Fruit fly (Drosophila melanogaster): ENCODE measurements around the gene CG43056.

dm6 chr2L:4464946-4465345 is 27.4 kb downstream of the CG43056 start, which contains the start of gene FIG4:
- TF ChIP-seq kni (GFP tag; optimal IDR thresholded peaks at IDR 0.05) (peak; percentile 10), fd3F (GFP tag; optimal IDR thresholded peaks at IDR 0.05) (no peak), HLH4C (GFP tag; IDR thresholded peaks at IDR 0.05; ENCODE audit: partially characterized antibody) (peak; percentile 60; the same call in 2 of the 3 replicates), CG3726 (GFP tag; IDR thresholded peaks at IDR 0.05) (no peak), crol (GFP tag; IDR thresholded peaks at IDR 0.05) (no peak), HLH3B (GFP tag; IDR thresholded peaks at IDR 0.05) (no peak), her (GFP tag; optimal IDR thresholded peaks at IDR 0.05) (no peak), CG11695 (GFP tag; IDR thresholded peaks at IDR 0.05) (no peak)

Data from whole organism, embryonic.